Worm (Caenorhabditis elegans): ENCODE measurements around the gene sap-140.

ce11 chrIII:7518424-7518823, 18.9 kb downstream of the sap-140 start, which contains the start of gene clk-2:
- TF ChIP-seq lsy-2 (tag; optimal IDR thresholded peaks at IDR 0.05) (no peak), R02D3.7 (tag; optimal IDR thresholded peaks at IDR 0.05) (no peak), ceh-28 (tag; optimal IDR thresholded peaks at IDR 0.05) (no peak), dmd-8 (GFP tag; IDR thresholded peaks at IDR 0.05) (no peak), skn-1 (tag; optimal IDR thresholded peaks at IDR 0.05) (no peak), nhr-11 (tag; optimal IDR thresholded peaks at IDR 0.05) (no peak), nhr-76 (tag; optimal IDR thresholded peaks at IDR 0.05) (no peak), ZK546.5 (tag; optimal IDR thresholded peaks at IDR 0.05) (no peak), aly-2 (tag; optimal IDR thresholded peaks at IDR 0.05) (no peak), hlh-30 (tag; optimal IDR thresholded peaks at IDR 0.05; ENCODE audit: insufficient read depth) (no peak), fos-1 (tag; optimal IDR thresholded peaks at IDR 0.05) (no peak), nhr-77 (tag; optimal IDR thresholded peaks at IDR 0.05) (no peak)

Measured in whole organism, L4 larva.